Worm (Caenorhabditis elegans): ENCODE measurements around the gene lipl-5.

Gene lipl-5

ce11 chrV:349054-349453, 36.5 kb upstream of the lipl-5 start, which contains the start of gene atg-9:
Gene atg-9, plus strand, starts transcription at chrV:349385.
- peak; percentile 58 for TF ChIP-seq nhr-77 (tag; optimal IDR thresholded peaks at IDR 0.05)
- no peak for TF ChIP-seq jun-1 (tag; optimal IDR thresholded peaks at IDR 0.05)
- no peak for TF ChIP-seq fos-1 (tag; optimal IDR thresholded peaks at IDR 0.05)
- TF ChIP-seq grh-1 (GFP tag; IDR thresholded peaks at IDR 0.05), result peak; percentile 88
- TF ChIP-seq hpl-2 (GFP tag; optimal IDR thresholded peaks at IDR 0.05), result no peak
- TF ChIP-seq irx-1 (tag; optimal IDR thresholded peaks at IDR 0.05), result no peak
- no peak for TF ChIP-seq tlp-1 (tag; optimal IDR thresholded peaks at IDR 0.05)
- no peak for TF ChIP-seq sox-4 (tag; optimal IDR thresholded peaks at IDR 0.05)
- TF ChIP-seq nhr-28 (tag; optimal IDR thresholded peaks at IDR 0.05), result no peak
- no peak for TF ChIP-seq pax-3 (tag; optimal IDR thresholded peaks at IDR 0.05)
- no peak for TF ChIP-seq aly-2 (tag; optimal IDR thresholded peaks at IDR 0.05)
- TF ChIP-seq nhr-84 (tag; optimal IDR thresholded peaks at IDR 0.05), result no peak
- TF ChIP-seq ceh-82 (tag; optimal IDR thresholded peaks at IDR 0.05), result peak; percentile 42 to 78 (median 51)
- TF ChIP-seq nhr-76 (tag; optimal IDR thresholded peaks at IDR 0.05), result no peak
- peak; percentile 78 for TF ChIP-seq nhr-71 (tag; optimal IDR thresholded peaks at IDR 0.05)
- TF ChIP-seq lin-35 (GFP tag; optimal IDR thresholded peaks at IDR 0.05), result peak; percentile 56 to 85
- peak; percentile 67 for TF ChIP-seq ama-1 (optimal IDR thresholded peaks at IDR 0.05)
- TF ChIP-seq sptf-1 (tag; optimal IDR thresholded peaks at IDR 0.05), result no peak
- TF ChIP-seq pag-3 (tag; optimal IDR thresholded peaks at IDR 0.05; ENCODE audit: borderline replicate concordance, insufficient read depth), result peak; percentile 37
- peak; percentile 9 for TF ChIP-seq nhr-237 (tag; optimal IDR thresholded peaks at IDR 0.05)
- peak; percentile 97 for TF ChIP-seq lin-14 (GFP tag; optimal IDR thresholded peaks at IDR 0.05)
- TF ChIP-seq mdl-1 (tag; optimal IDR thresholded peaks at IDR 0.05), result peak in 1 of 2 experiments; percentile 98
- TF ChIP-seq egl-13 (tag; optimal IDR thresholded peaks at IDR 0.05), result no peak
- TF ChIP-seq ceh-88 (GFP tag; IDR thresholded peaks at IDR 0.05), result no peak
- peak; percentile 88 for TF ChIP-seq mep-1 (tag; optimal IDR thresholded peaks at IDR 0.05)
- peak; percentile 75 for TF ChIP-seq snu-23 (GFP tag; optimal IDR thresholded peaks at IDR 0.05)
- peak; percentile 46 for TF ChIP-seq swsn-7 (tag; optimal IDR thresholded peaks at IDR 0.05)
- peak; percentile 43 for TF ChIP-seq tbx-2 (tag; optimal IDR thresholded peaks at IDR 0.05)
- TF ChIP-seq nhr-12 (tag; optimal IDR thresholded peaks at IDR 0.05), result no peak
- no peak for TF ChIP-seq lin-39 (tag; optimal IDR thresholded peaks at IDR 0.05)
- no peak for TF ChIP-seq aha-1 (tag; optimal IDR thresholded peaks at IDR 0.05)
- no peak for TF ChIP-seq zag-1 (tag; optimal IDR thresholded peaks at IDR 0.05)
- TF ChIP-seq ceh-90 (tag; optimal IDR thresholded peaks at IDR 0.05), result no peak
- peak; percentile 81 for TF ChIP-seq skn-1 (tag; optimal IDR thresholded peaks at IDR 0.05)
- peak; percentile 68 for TF ChIP-seq fkh-8 (tag; optimal IDR thresholded peaks at IDR 0.05)
- no peak for TF ChIP-seq pqm-1 (tag; optimal IDR thresholded peaks at IDR 0.05)
- no peak for TF ChIP-seq unc-62 (GFP tag; optimal IDR thresholded peaks at IDR 0.05)
- no peak for TF ChIP-seq egl-27 (tag; optimal IDR thresholded peaks at IDR 0.05)
- TF ChIP-seq nhr-90 (tag; optimal IDR thresholded peaks at IDR 0.05; ENCODE audit: poor library complexity), result peak; percentile 68
- TF ChIP-seq nhr-47 (tag; optimal IDR thresholded peaks at IDR 0.05), result peak; percentile 63
- peak in 1 of 2 experiments; percentile 32 for TF ChIP-seq ztf-11 (tag; optimal IDR thresholded peaks at IDR 0.05)
- no peak for TF ChIP-seq C34B4.2 (tag; optimal IDR thresholded peaks at IDR 0.05)
- TF ChIP-seq alr-1 (tag; optimal IDR thresholded peaks at IDR 0.05; ENCODE audit: borderline replicate concordance), result no peak
- peak; percentile 75 for TF ChIP-seq nhr-19 (GFP tag; conservative IDR thresholded peaks at IDR 0.05)
- no peak for TF ChIP-seq ets-5 (GFP tag; IDR thresholded peaks at IDR 0.05)
- TF ChIP-seq nhr-20 (tag; optimal IDR thresholded peaks at IDR 0.05), result peak; percentile 78
- TF ChIP-seq ztf-4 (tag; optimal IDR thresholded peaks at IDR 0.05), result peak; percentile 32
- TF ChIP-seq unc-130 (tag; optimal IDR thresholded peaks at IDR 0.05), result peak; percentile 56
- TF ChIP-seq C04F5.9 (tag; optimal IDR thresholded peaks at IDR 0.05), result no peak
- no peak for TF ChIP-seq fkh-4 (tag; optimal IDR thresholded peaks at IDR 0.05; ENCODE audit: borderline replicate concordance)
- peak; percentile 55 to 75 (median 67) for TF ChIP-seq dpl-1 (GFP tag; optimal IDR thresholded peaks at IDR 0.05)
- peak; percentile 70 to 77 for TF ChIP-seq lsy-2 (tag; optimal IDR thresholded peaks at IDR 0.05)
- no peak for TF ChIP-seq hlh-4 (tag; optimal IDR thresholded peaks at IDR 0.05)
- TF ChIP-seq unc-98 (GFP tag; IDR thresholded peaks at IDR 0.05), result no peak

Measured in whole organism, L1 larva.